Worm (Caenorhabditis elegans) whole organism, midembryonic: ENCODE results near the gene vnut-1.
A peak's percentile ranks its signal among the peaks of the same experiment; 100 is the strongest.

Source experiments
- T22C8.4 ChIP-seq: fragments of 200-800 bp; sonication (Bioruptor generic); IDR thresholded peaks from 2 replicates; pipeline ENCODE4 v1.3.6; 2022; ENCODE audit warnings: missing genetic modification characterization, missing compliant biosample characterization
- cog-1 ChIP-seq: sonication (generic microtip); optimal IDR thresholded peaks from 2 replicates; lab custom pipeline; 2016; ENCODE audit warnings: missing genetic modification characterization, missing compliant biosample characterization
- flt-1 ChIP-seq: fragments of 200-800 bp; sonication (Bioruptor generic); IDR thresholded peaks from 2 replicates; pipeline ENCODE4 v1.3.6; 2022; ENCODE audit warnings: missing genetic modification characterization, missing compliant biosample characterization
- klf-2 ChIP-seq: fragments of 200-800 bp; sonication (Bioruptor generic); conservative IDR thresholded peaks from 2 replicates; pipeline ENCODE4 v1.3.6; 2022; ENCODE audit warnings: missing genetic modification reagents, missing genetic modification characterization, missing compliant biosample characterization
- med-1 ChIP-seq: sonication (generic microtip); optimal IDR thresholded peaks from 2 replicates; lab custom pipeline; 2017; ENCODE audit warnings: missing genetic modification characterization, mild to moderate bottlenecking, missing compliant biosample characterization, antibody characterized with exemption, missing genetic modification reagents; ENCODE audit not compliant: insufficient read depth
- ref-1 ChIP-seq: fragments of 200-800 bp; sonication (Bioruptor generic); conservative IDR thresholded peaks from 2 replicates; pipeline ENCODE4 v1.3.6; 2022; ENCODE audit warnings: missing genetic modification reagents, missing genetic modification characterization, missing compliant biosample characterization
- tab-1 ChIP-seq: fragments of 200-800 bp; sonication (Bioruptor generic); IDR thresholded peaks from 2 replicates; pipeline ENCODE4 v1.3.6; 2022; ENCODE audit warnings: missing genetic modification characterization, missing compliant biosample characterization
- ztf-23 ChIP-seq: fragments of 200-800 bp; sonication (Bioruptor generic); IDR thresholded peaks from 2 replicates; pipeline ENCODE4 v1.3.6; 2022; ENCODE audit warnings: missing genetic modification reagents, missing genetic modification characterization, missing compliant biosample characterization
- ztf-29 ChIP-seq: fragments of 200-800 bp; sonication (Bioruptor generic); IDR thresholded peaks from 2 replicates; pipeline ENCODE4 v1.3.6; 2022; ENCODE audit warnings: missing genetic modification reagents, missing genetic modification characterization, missing compliant biosample characterization

vnut-1 gene

ce11 chrII:14528233-14528802 lies 38.7 kb downstream of the vnut-1 start, which contains the start of the genes F57C2.5 and spat-1:
Gene F57C2.5 (minus strand): TSS chrII:14528239.
Gene spat-1 (plus strand): TSS chrII:14528752.
- TF ChIP-seq ztf-29 (GFP tag; lab: Robert Waterston, UW): no peak
- TF ChIP-seq ztf-23: peak; percentile 63
- peak; percentile 67; the same call in 1 of the 2 replicates for TF ChIP-seq klf-2
- TF ChIP-seq ref-1 (GFP tag; lab: Robert Waterston, UW): no peak
- no peak for TF ChIP-seq med-1 (GFP tag; lab: Kevin White, UChicago)
- TF ChIP-seq flt-1 (GFP tag; lab: Robert Waterston, UW): 0 out of 2 replicates have a peak, but pooled peaks have one; percentile 6
- TF ChIP-seq T22C8.4 (GFP tag; lab: Robert Waterston, UW): no peak
- TF ChIP-seq cog-1 (tag; lab: Kevin White, UChicago): peak; percentile 93
- TF ChIP-seq tab-1: no peak

- no peak for TF ChIP-seq ref-1 (GFP tag; lab: Robert Waterston, UW)
- no peak for TF ChIP-seq flt-1 (GFP tag; lab: Robert Waterston, UW)
- no peak for TF ChIP-seq T22C8.4 (GFP tag; lab: Robert Waterston, UW)
- no peak for TF ChIP-seq med-1 (GFP tag; lab: Kevin White, UChicago)
- TF ChIP-seq klf-2: no peak
- no peak for TF ChIP-seq tab-1
- TF ChIP-seq ztf-23: no peak
- no peak for TF ChIP-seq ztf-29 (GFP tag; lab: Robert Waterston, UW)
- no peak for TF ChIP-seq cog-1 (tag; lab: Kevin White, UChicago)
These were observed 44.4 kb downstream of the vnut-1 start, which contains the start of gene C04H5.1 for ce11 chrII:14534000-14534399. Gene C04H5.1 (plus strand): TSS chrII:14534300.

DNA sequence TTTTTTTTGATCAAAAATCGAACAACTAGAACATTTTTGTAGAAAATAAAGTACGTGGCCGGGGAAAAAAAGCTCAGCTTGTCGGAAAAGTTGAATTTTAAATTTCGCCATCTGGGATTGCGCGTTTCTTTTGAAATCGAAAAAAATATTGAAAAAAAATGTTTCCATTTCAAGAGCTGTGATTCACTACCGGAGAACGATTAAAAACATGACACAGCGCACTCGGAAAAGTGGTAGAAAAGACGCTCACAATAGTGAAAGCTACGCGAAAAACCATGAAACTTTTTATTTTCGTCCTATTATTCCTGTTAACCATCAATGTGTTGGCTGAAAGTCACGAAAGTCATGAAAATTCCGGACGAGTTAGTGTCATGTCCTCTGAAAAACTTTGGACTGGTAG lies 48.1 kb downstream of the vnut-1 start, which contains the start of the genes clec-147 and C04H5.7:
TSS of gene clec-147 (minus strand) at position 101 of the 400 bp plus-strand sequence.
TSS of gene C04H5.7 (plus strand) at position 219 of the 400 bp plus-strand sequence.
- TF ChIP-seq klf-2 (no peak), med-1 (GFP tag; lab: Kevin White, UChicago) (no peak), ref-1 (GFP tag; lab: Robert Waterston, UW) (no peak), cog-1 (tag; lab: Kevin White, UChicago) (no peak), ztf-29 (GFP tag; lab: Robert Waterston, UW) (no peak), T22C8.4 (GFP tag; lab: Robert Waterston, UW) (no peak), tab-1 (no peak), flt-1 (GFP tag; lab: Robert Waterston, UW) (no peak), ztf-23 (no peak)

DNA sequence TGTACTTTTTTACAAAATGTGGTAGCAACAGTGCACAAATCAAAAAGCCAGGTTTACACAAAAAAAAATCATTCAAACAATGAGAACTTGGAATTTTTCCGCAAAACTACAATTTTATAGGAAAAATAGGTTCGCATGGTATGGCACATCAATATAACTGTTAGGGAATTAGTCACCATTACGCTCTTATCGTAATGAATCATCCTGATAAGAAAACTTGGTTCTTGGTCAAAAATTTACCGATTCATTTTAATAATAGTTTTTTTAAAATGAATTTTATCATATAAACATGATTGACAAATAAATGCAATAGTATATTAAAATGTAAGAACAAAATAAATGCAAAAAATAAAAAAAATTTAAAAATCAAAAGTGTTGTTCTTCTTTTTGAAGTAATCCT lies 50.9 kb downstream of the vnut-1 start:
- TF ChIP-seq cog-1 (tag; lab: Kevin White, UChicago) (no peak), flt-1 (GFP tag; lab: Robert Waterston, UW) (no peak), tab-1 (no peak), klf-2 (no peak), ztf-23 (no peak), med-1 (GFP tag; lab: Kevin White, UChicago) (no peak), ref-1 (GFP tag; lab: Robert Waterston, UW) (no peak), T22C8.4 (GFP tag; lab: Robert Waterston, UW) (no peak), ztf-29 (GFP tag; lab: Robert Waterston, UW) (no peak)
